Worm (Caenorhabditis elegans) whole organism, L1 larva: ENCODE measurements around the gene srg-29.
A peak's percentile ranks its signal among the peaks of the same experiment; 100 is the strongest.

Experiments
- C04F5.9 ChIP-seq: sonication (generic microtip); optimal IDR thresholded peaks from 2 replicates; lab custom pipeline; 2016; ENCODE audit warnings: missing genetic modification characterization, missing compliant biosample characterization
- C34B4.2 ChIP-seq: sonication (generic microtip); optimal IDR thresholded peaks from 2 replicates; lab custom pipeline; 2017; ENCODE audit warnings: mild to moderate bottlenecking, missing genetic modification characterization, missing compliant biosample characterization
- Y116A8C.19 ChIP-seq: sonication (generic microtip); optimal IDR thresholded peaks from 2 replicates; lab custom pipeline; 2016; ENCODE audit warnings: missing compliant biosample characterization, missing genetic modification characterization, borderline replicate concordance
- aha-1 ChIP-seq: fragments of 150-350 bp; optimal IDR thresholded peaks from 2 replicates; lab custom pipeline; 2014; ENCODE audit warnings: missing biosample characterization, missing genetic modification characterization
- aly-2 ChIP-seq: fragments of 150-350 bp; optimal IDR thresholded peaks from 2 replicates; lab custom pipeline; 2014; ENCODE audit warnings: missing biosample characterization, missing genetic modification characterization
- ama-1 ChIP-seq: fragments of 150-350 bp; optimal IDR thresholded peaks from 2 replicates; lab custom pipeline; 2014
- ceh-90 ChIP-seq: sonication (generic microtip); optimal IDR thresholded peaks from 2 replicates; lab custom pipeline; 2016; ENCODE audit warnings: missing genetic modification characterization, missing compliant biosample characterization
- ces-1 ChIP-seq: fragments of 150-350 bp; optimal IDR thresholded peaks from 2 replicates; lab custom pipeline; 2014; ENCODE audit warnings: missing biosample characterization, missing genetic modification reagents, missing genetic modification characterization
- dpl-1 ChIP-seq, 3 experiments: fragments of 150-350 bp in 2 of 3; sonication (generic microtip) in 1 of 3; optimal IDR thresholded peaks; 2 replicates each; lab custom pipeline; 2014 to 2017; ENCODE audit warnings: missing biosample characterization in 3 of 3, missing genetic modification characterization in 3 of 3, missing genetic modification reagents in 3 of 3
- egl-13 ChIP-seq: sonication (generic microtip); optimal IDR thresholded peaks from 2 replicates; lab custom pipeline; 2016; ENCODE audit warnings: missing genotype, missing genetic modification reagents, missing genetic modification characterization, missing compliant biosample characterization
- ets-5 ChIP-seq: fragments of 200-800 bp; sonication (Bioruptor generic); IDR thresholded peaks from 2 replicates; pipeline ENCODE4 v1.3.6; 2022; ENCODE audit warnings: missing genetic modification characterization, missing compliant biosample characterization
- fkh-4 ChIP-seq: sonication (generic microtip); optimal IDR thresholded peaks from 2 replicates; lab custom pipeline; 2016; ENCODE audit warnings: missing compliant biosample characterization, missing genetic modification characterization, borderline replicate concordance
- fos-1 ChIP-seq: fragments of 150-350 bp; optimal IDR thresholded peaks from 2 replicates; lab custom pipeline; 2014; ENCODE audit warnings: missing biosample characterization, missing genetic modification characterization
- jun-1 ChIP-seq: fragments of 150-350 bp; optimal IDR thresholded peaks from 2 replicates; lab custom pipeline; 2014; ENCODE audit warnings: missing biosample characterization, missing genetic modification reagents, missing genetic modification characterization
- lin-13 ChIP-seq: fragments of 150-350 bp; optimal IDR thresholded peaks from 2 replicates; lab custom pipeline; 2014; ENCODE audit warnings: missing biosample characterization, missing genetic modification reagents, missing genetic modification characterization
- lin-35 ChIP-seq, 2 experiments: fragments of 150-350 bp; optimal IDR thresholded peaks; 2 replicates each; lab custom pipeline; 2014; ENCODE audit warnings: missing biosample characterization in 2 of 2, missing genetic modification characterization in 2 of 2, missing genetic modification reagents in 2 of 2
- lsy-2 ChIP-seq, 2 experiments: fragments of 150-350 bp; optimal IDR thresholded peaks; 2 replicates each; lab custom pipeline; 2014; ENCODE audit warnings: missing biosample characterization in 2 of 2, missing genetic modification characterization in 2 of 2
- mdl-1 ChIP-seq, 2 experiments: fragments of 150-350 bp; optimal IDR thresholded peaks; 2 replicates each; lab custom pipeline; 2014 to 2017; ENCODE audit warnings: missing biosample characterization in 2 of 2, missing genetic modification characterization in 2 of 2, inconsistent platforms in 1 of 2
- mef-2 ChIP-seq: fragments of 150-350 bp; optimal IDR thresholded peaks from 2 replicates; lab custom pipeline; 2014; ENCODE audit warnings: missing biosample characterization, missing genetic modification characterization
- nhr-11 ChIP-seq: fragments of 150-350 bp; optimal IDR thresholded peaks from 2 replicates; lab custom pipeline; 2014; ENCODE audit warnings: missing biosample characterization, missing genetic modification characterization
- nhr-237 ChIP-seq: fragments of 150-350 bp; optimal IDR thresholded peaks from 2 replicates; lab custom pipeline; 2014; ENCODE audit warnings: missing biosample characterization, missing genetic modification characterization
- nhr-47 ChIP-seq: sonication (generic microtip); optimal IDR thresholded peaks from 2 replicates; lab custom pipeline; 2016; ENCODE audit warnings: mild to moderate bottlenecking, missing genetic modification characterization, moderate library complexity, missing compliant biosample characterization
- nhr-77 ChIP-seq: fragments of 150-350 bp; optimal IDR thresholded peaks from 2 replicates; lab custom pipeline; 2014; ENCODE audit warnings: missing biosample characterization, missing genetic modification characterization
- nhr-85 ChIP-seq: sonication (generic microtip); peaks from one replicate; lab custom pipeline; 2016; ENCODE audit warnings: missing genetic modification characterization, inconsistent platforms, missing compliant biosample characterization
- snpc-4 ChIP-seq: fragments of 150-350 bp; optimal IDR thresholded peaks from 2 replicates; lab custom pipeline; 2014; ENCODE audit warnings: missing biosample characterization, missing genetic modification characterization
- sox-4 ChIP-seq: sonication (generic microtip); optimal IDR thresholded peaks from 2 replicates; lab custom pipeline; 2016; ENCODE audit warnings: missing genetic modification characterization, missing compliant biosample characterization
- sptf-1 ChIP-seq: fragments of 150-350 bp; optimal IDR thresholded peaks from 2 replicates; lab custom pipeline; 2014; ENCODE audit warnings: missing biosample characterization, missing genetic modification characterization
- swsn-7 ChIP-seq: sonication (generic microtip); optimal IDR thresholded peaks from 2 replicates; lab custom pipeline; 2016; ENCODE audit warnings: missing genetic modification characterization, missing compliant biosample characterization
- tbx-2 ChIP-seq: sonication (generic microtip); optimal IDR thresholded peaks from 2 replicates; lab custom pipeline; 2016; ENCODE audit warnings: missing genetic modification characterization, missing compliant biosample characterization
- zip-4 ChIP-seq: fragments of 200-800 bp; sonication (Bioruptor generic); optimal IDR thresholded peaks from 2 replicates; lab custom pipeline; 2018; ENCODE audit warnings: mild to moderate bottlenecking, missing genetic modification characterization, moderate library complexity, missing compliant biosample characterization
- ztf-11 ChIP-seq, 2 experiments: sonication (generic microtip); optimal IDR thresholded peaks; 2 replicates each; lab custom pipeline; 2016 to 2017; ENCODE audit warnings: missing genetic modification characterization in 2 of 2, missing biosample characterization in 1 of 2, missing compliant biosample characterization in 1 of 2
- ztf-4 ChIP-seq: fragments of 150-350 bp; optimal IDR thresholded peaks from 2 replicates; lab custom pipeline; 2014; ENCODE audit warnings: missing biosample characterization, missing genetic modification characterization

Gene srg-29

DNA sequence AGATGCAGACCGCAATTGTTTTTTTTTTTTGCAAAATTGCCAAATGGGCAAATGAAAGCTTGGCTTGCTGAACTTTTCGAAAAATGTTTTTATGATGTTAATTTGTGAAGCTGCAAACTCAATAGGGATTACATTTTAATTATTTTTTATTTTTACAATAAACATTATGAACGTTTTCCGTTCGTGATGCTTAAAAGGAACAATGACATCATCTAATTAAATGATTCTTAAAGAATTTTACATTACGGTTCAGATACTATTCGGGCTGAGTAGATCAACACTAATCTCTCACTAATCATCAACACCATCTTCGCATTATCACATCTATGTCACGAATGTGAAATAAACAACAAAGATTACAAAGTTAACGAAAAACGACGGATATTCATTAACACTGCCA lies 24.5 kb upstream of the srg-29 start, which contains the start of gene C10G8.3:
C10G8.3 (plus strand) TSS at position 301 of the 400 bp plus-strand sequence.
- TF ChIP-seq C04F5.9 (tag; lab: Kevin White, UChicago) (no peak), sox-4 (tag; lab: Kevin White, UChicago) (no peak), nhr-237 (no peak), dpl-1 (GFP tag; optimal IDR thresholded peaks at IDR 0.05; lab: Kevin White, UChicago) (no peak), nhr-85 (no peak), tbx-2 (tag; lab: Kevin White, UChicago) (no peak), ceh-90 (tag; lab: Kevin White, UChicago) (no peak), nhr-47 (tag; lab: Kevin White, UChicago) (no peak)
- TF ChIP-seq, all 84 proteins: peak for 0

DNA sequence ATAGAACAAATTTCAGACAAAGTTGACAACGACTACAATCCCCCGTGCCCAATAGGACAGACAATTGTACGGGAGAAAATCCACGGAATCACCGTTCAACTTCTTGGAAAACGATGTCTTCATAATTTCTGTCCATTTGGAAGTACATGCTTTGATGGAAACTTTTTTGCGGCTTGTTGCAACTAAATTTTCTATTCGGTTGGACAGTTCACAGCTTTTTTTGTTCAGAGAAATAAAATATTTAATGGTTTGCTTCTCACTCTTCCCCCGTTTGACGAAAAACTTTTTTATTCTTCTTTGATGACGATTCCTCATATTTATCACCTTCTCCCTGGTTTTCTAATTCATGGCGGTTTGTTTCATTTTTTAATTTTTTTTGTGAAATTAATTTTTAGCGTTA lies 22.9 kb upstream of the srg-29 start, which contains the start of gene C10G8.2:
C10G8.2 (plus strand) TSS at position 301 of the 400 bp plus-strand sequence.
- no peak for TF ChIP-seq snpc-4 (tag; lab: Kevin White, UChicago)
- TF ChIP-seq nhr-77 (tag; lab: Kevin White, UChicago) = no peak
- TF ChIP-seq nhr-47 (tag; lab: Kevin White, UChicago) = no peak
- no peak for TF ChIP-seq tbx-2 (tag; lab: Kevin White, UChicago)
- TF ChIP-seq nhr-11 (tag; lab: Kevin White, UChicago) = no peak
- no peak for TF ChIP-seq aly-2 (tag; lab: Kevin White, UChicago)
- TF ChIP-seq ztf-4 = no peak

DNA sequence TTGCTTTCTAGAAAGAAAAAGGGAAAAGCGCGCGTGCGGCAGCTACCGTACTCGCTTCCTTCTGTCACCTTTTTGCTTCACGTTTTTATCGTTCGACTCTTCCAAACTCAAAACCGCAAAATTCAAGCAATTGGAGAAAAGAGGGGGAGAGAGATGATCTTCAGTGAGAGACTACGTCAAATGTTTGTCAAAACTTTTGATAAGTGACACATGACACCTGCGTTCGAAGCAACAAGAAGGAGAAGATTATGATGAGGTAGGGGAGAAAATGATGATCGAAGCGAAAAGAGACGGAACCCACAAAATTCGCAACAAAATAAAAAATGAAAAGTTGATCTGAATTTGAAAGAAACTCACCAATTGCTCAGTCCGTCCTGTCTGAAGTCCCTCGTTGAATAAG lies 18.6 kb upstream of the srg-29 start:
- TF ChIP-seq mdl-1 (tag; optimal IDR thresholded peaks at IDR 0.05; lab: Kevin White, UChicago) (no peak), mef-2 (tag; lab: Kevin White, UChicago) (no peak), egl-13 (no peak), zip-4 (GFP tag; lab: Kevin White, UChicago) (no peak), ces-1 (GFP tag; lab: Kevin White, UChicago) (no peak), fkh-4 (tag; lab: Kevin White, UChicago) (no peak), ets-5 (GFP tag; lab: Robert Waterston, UW) (no peak), swsn-7 (tag; lab: Kevin White, UChicago) (no peak), jun-1 (tag; lab: Kevin White, UChicago) (no peak)

DNA sequence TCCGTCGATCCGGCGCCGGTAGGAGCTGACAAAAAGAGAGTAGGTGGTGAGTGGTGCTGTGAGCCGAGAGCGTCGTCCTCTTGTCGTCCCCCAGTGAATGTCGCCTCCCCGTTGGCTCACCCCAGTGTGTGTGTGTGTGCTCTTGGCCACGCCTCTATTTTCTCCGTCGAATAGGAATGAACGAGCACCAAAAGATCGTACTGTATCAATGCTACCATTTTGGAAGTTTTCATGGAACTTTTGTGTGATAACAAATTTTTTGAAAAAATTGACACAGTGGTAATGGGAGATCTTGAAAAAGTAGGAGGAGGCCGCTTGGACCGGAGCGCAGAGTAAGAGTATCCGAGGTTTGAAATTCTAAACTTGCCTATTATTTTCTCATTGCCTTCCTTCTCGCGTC lies 17.5 kb upstream of the srg-29 start, which contains the start of gene ceh-34:
ceh-34 (minus strand) TSS at position 101 of the 400 bp plus-strand sequence.
- TF ChIP-seq nhr-85 (peak; percentile 6), lsy-2 (tag; optimal IDR thresholded peaks at IDR 0.05; lab: Kevin White, UChicago) (no peak)

DNA sequence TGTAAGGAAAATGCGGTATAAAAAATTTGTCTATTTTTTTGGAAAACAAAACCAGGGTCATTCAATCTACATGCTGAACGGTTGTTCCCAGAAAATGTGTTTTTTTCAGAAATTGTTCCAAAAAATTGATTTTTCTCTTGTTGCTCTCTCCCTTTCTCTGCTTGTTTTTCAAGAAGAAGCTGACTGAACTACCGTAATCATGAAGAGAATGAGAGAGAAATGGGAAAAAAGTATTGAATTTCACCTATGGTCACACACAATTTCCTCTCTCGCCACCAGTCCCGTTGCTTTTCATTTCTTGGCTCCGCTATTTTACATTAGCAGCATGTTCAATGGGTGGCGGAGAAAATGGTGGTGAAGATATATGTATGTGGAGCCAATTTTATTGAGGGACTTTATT lies 14.2 kb upstream of the srg-29 start:
- TF ChIP-seq sptf-1 (tag; lab: Kevin White, UChicago) (no peak), lin-13 (no peak), ceh-90 (tag; lab: Kevin White, UChicago) (no peak), lsy-2 (tag; optimal IDR thresholded peaks at IDR 0.05; lab: Kevin White, UChicago) (peak in 1 of 2 experiments; percentile 55)

DNA sequence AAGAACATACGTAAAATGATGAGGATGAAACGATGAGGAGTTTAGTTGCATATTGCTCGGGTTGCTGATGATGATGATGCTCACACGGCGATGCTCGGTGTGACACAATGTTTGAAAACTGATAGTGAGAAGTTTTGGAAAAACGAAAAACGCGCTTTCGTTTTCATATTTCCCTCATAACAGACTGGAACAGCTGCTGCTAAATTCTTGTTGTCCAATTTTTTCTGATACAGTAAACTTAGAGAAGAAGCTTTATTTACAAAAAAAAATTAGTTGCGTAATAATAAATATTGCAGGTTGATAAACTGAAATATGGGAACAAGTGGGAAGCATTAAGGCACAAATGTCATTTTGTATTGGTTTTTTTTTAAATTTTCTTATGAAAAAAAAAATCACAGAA lies 12.4 kb upstream of the srg-29 start, which contains the start of gene ceh-33:
ceh-33 (minus strand) TSS at position 101 of the 400 bp plus-strand sequence.
- TF ChIP-seq nhr-85 = peak; percentile 18
- no peak for TF ChIP-seq lin-13

DNA sequence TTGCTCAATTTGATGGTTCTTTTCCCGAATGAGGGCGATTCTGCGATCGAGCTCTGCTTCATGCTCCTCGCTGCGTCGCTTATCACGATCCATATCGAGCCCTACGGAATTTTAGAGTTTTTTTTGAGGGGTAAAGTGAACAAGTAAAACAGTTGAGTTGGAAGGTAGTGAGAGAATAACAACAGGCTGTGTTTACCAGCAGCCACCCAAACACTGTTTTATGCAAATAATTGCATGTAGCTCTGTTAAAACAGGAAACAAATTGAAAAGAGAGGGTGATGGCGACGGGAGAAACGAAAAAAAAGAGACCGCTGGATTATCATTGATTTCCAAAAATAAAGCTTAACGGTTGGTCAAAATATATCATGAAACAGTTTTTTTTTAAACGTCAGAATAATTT lies 8.7 kb upstream of the srg-29 start, which contains the start of gene C10G8.8:
C10G8.8 (minus strand) TSS at position 101 of the 400 bp plus-strand sequence.
- no peak for TF ChIP-seq fos-1 (tag; lab: Kevin White, UChicago)
- no peak for TF ChIP-seq aha-1 (tag; lab: Kevin White, UChicago)
- no peak for TF ChIP-seq Y116A8C.19 (tag; lab: Kevin White, UChicago)
- no peak for TF ChIP-seq C34B4.2 (tag; lab: Kevin White, UChicago)
- no peak for TF ChIP-seq ztf-11 (tag; optimal IDR thresholded peaks at IDR 0.05; lab: Kevin White, UChicago)
- TF ChIP-seq lin-35 (GFP tag; optimal IDR thresholded peaks at IDR 0.05; lab: Kevin White, UChicago) = no peak
- TF ChIP-seq ama-1 (lab: Kevin White, UChicago) = no peak
